Fruit fly (Drosophila melanogaster) whole organism, embryonic: Measurements from ENCODE around the gene CG6847.
A peak's percentile ranks its signal among the peaks of the same experiment; 100 is the strongest.

ENCODE experiments used
- BEAF-32 ChIP-seq: fragments of 200-800 bp; sonication (Bioruptor generic); optimal IDR thresholded peaks from 3 replicates; lab custom pipeline; 2017; ENCODE audit warnings: missing biosample characterization, missing genetic modification characterization, mild to moderate bottlenecking, moderate library complexity, missing genetic modification reagents
- Bdp1 ChIP-seq: fragments of 200-800 bp; sonication (Bioruptor generic); optimal IDR thresholded peaks from 3 replicates; lab custom pipeline; 2016; ENCODE audit warnings: missing biosample characterization, missing genetic modification characterization
- Blimp-1 ChIP-seq: fragments of 200-800 bp; sonication (Bioruptor generic); optimal IDR thresholded peaks from 3 replicates; lab custom pipeline; 2018; ENCODE audit warnings: missing biosample characterization, missing genetic modification characterization, mild to moderate bottlenecking, moderate library complexity, missing genetic modification reagents
- CG10267 ChIP-seq: fragments of 200-800 bp; sonication (Bioruptor generic); optimal IDR thresholded peaks from 2 replicates; lab custom pipeline; 2018; ENCODE audit warnings: missing biosample characterization, mild to moderate bottlenecking, missing genetic modification characterization, moderate library complexity
- CG11456 ChIP-seq: fragments of 200-800 bp; sonication (Bioruptor generic); IDR thresholded peaks from 3 replicates; pipeline ENCODE4 v1.3.6; 2022; ENCODE audit warnings: missing biosample characterization, missing genetic modification characterization
- CG12659 ChIP-seq: fragments of 200-800 bp; sonication (Bioruptor generic); optimal IDR thresholded peaks from 3 replicates; lab custom pipeline; 2017; ENCODE audit warnings: mild to moderate bottlenecking, missing biosample characterization, missing genetic modification reagents, missing genetic modification characterization
- CG14050 ChIP-seq: fragments of 200-800 bp; sonication (Bioruptor generic); IDR thresholded peaks from 3 replicates; pipeline ENCODE4 v1.3.6; 2022; ENCODE audit warnings: missing biosample characterization, missing genetic modification characterization
- CG14710 ChIP-seq: fragments of 200-800 bp; sonication (Bioruptor generic); optimal IDR thresholded peaks from 3 replicates; lab custom pipeline; 2019; ENCODE audit warnings: missing biosample characterization, mild to moderate bottlenecking, missing genetic modification characterization, moderate library complexity
- CG17359 ChIP-seq: fragments of 200-800 bp; sonication (Bioruptor generic); optimal IDR thresholded peaks from 3 replicates; lab custom pipeline; 2018; ENCODE audit warnings: missing biosample characterization, mild to moderate bottlenecking, missing genetic modification characterization, moderate library complexity
- CG18011 ChIP-seq: fragments of 200-800 bp; sonication (Bioruptor generic); optimal IDR thresholded peaks from 2 replicates; lab custom pipeline; 2017; ENCODE audit warnings: missing biosample characterization, missing genetic modification characterization, mild to moderate bottlenecking, moderate library complexity, missing genotype
- CG18619 ChIP-seq: fragments of 200-800 bp; sonication (Bioruptor generic); optimal IDR thresholded peaks from 3 replicates; lab custom pipeline; 2017; ENCODE audit warnings: missing biosample characterization, mild to moderate bottlenecking, missing genetic modification characterization
- CG2712 ChIP-seq: fragments of 200-800 bp; optimal IDR thresholded peaks from 3 replicates; lab custom pipeline; 2019; ENCODE audit warnings: missing biosample characterization, mild to moderate bottlenecking, missing genetic modification characterization, moderate library complexity
- CG2875 ChIP-seq: fragments of 200-800 bp; sonication (Bioruptor generic); optimal IDR thresholded peaks from 2 replicates; lab custom pipeline; 2017; ENCODE audit warnings: missing biosample characterization, mild to moderate bottlenecking, missing genetic modification characterization, missing genetic modification reagents
- CG3163 ChIP-seq: fragments of 200-800 bp; sonication (Bioruptor generic); optimal IDR thresholded peaks from 3 replicates; lab custom pipeline; 2016; ENCODE audit warnings: missing biosample characterization, missing genetic modification characterization
- CG3847 ChIP-seq: fragments of 200-800 bp; sonication (Bioruptor generic); IDR thresholded peaks from 2 replicates; pipeline ENCODE4 v1.3.6; 2022; ENCODE audit warnings: missing biosample characterization, missing genetic modification characterization
- CG4404 ChIP-seq: fragments of 200-800 bp; sonication (Bioruptor generic); IDR thresholded peaks from 2 replicates; pipeline ENCODE4 v1.3.6; 2022; ENCODE audit warnings: missing biosample characterization, missing genetic modification characterization
- CG5180 ChIP-seq: fragments of 200-800 bp; sonication (Bioruptor generic); optimal IDR thresholded peaks from 3 replicates; lab custom pipeline; 2017; ENCODE audit warnings: missing biosample characterization, missing genetic modification characterization, mild to moderate bottlenecking, moderate library complexity, missing genetic modification reagents
- CG6254 ChIP-seq: fragments of 200-800 bp; sonication (Bioruptor generic); optimal IDR thresholded peaks from 3 replicates; lab custom pipeline; 2017; ENCODE audit warnings: mild to moderate bottlenecking, missing biosample characterization, missing genetic modification reagents, missing genetic modification characterization
- CG7928 ChIP-seq: fragments of 200-800 bp; sonication (Bioruptor generic); optimal IDR thresholded peaks from 2 replicates; lab custom pipeline; 2017; ENCODE audit warnings: missing biosample characterization, mild to moderate bottlenecking, missing genetic modification characterization
- CHES-1-like ChIP-seq: fragments of 200-800 bp; sonication (Bioruptor generic); optimal IDR thresholded peaks from 2 replicates; lab custom pipeline; 2016; ENCODE audit warnings: missing biosample characterization, missing genetic modification characterization
- D ChIP-seq, 2 experiments: fragments of 200-800 bp in 1 of 2; fragments of >200 bp in 1 of 2; sonication (Bioruptor generic) in 1 of 2; optimal IDR thresholded peaks; 2 replicates in 1 of 2; 3 replicates in 1 of 2; lab custom pipeline; 2017; ENCODE audit warnings: mild to moderate bottlenecking in 1 of 2, missing biosample characterization in 1 of 2, missing genetic modification characterization in 1 of 2, missing genetic modification reagents in 1 of 2
- Dek ChIP-seq: fragments of 200-800 bp; sonication (Bioruptor generic); optimal IDR thresholded peaks from 3 replicates; lab custom pipeline; 2019; ENCODE audit warnings: missing biosample characterization, mild to moderate bottlenecking, missing genetic modification characterization, moderate library complexity
- Hsf ChIP-seq: fragments of 200-800 bp; sonication (Bioruptor generic); optimal IDR thresholded peaks from 3 replicates; lab custom pipeline; 2016; ENCODE audit warnings: missing biosample characterization, missing genetic modification characterization
- NFAT ChIP-seq: fragments of 200-800 bp; sonication (Bioruptor generic); IDR thresholded peaks from 2 replicates; pipeline ENCODE4 v1.3.6; 2022; ENCODE audit warnings: missing biosample characterization, missing genetic modification characterization
- Ravus ChIP-seq: fragments of 200-800 bp; sonication (Bioruptor generic); IDR thresholded peaks from 2 replicates; pipeline ENCODE4 v1.3.6; 2022; ENCODE audit warnings: missing biosample characterization, missing genetic modification characterization
- Scr ChIP-seq: fragments of 200-800 bp; sonication (Bioruptor generic); IDR thresholded peaks from 2 replicates; pipeline ENCODE4 v1.3.6; 2022; ENCODE audit warnings: missing biosample characterization, missing genetic modification characterization; ENCODE audit not compliant: partially characterized antibody
- ab ChIP-seq: fragments of 200-800 bp; sonication (Bioruptor generic); optimal IDR thresholded peaks from 2 replicates; lab custom pipeline; 2016; ENCODE audit warnings: missing biosample characterization, missing genetic modification characterization
- ap ChIP-seq: fragments of 200-800 bp; sonication (Bioruptor generic); IDR thresholded peaks from 2 replicates; pipeline ENCODE4 v1.3.6; 2022; ENCODE audit warnings: missing biosample characterization, missing genetic modification characterization
- ato ChIP-seq: fragments of 200-800 bp; sonication (Bioruptor generic); IDR thresholded peaks from 2 replicates; pipeline ENCODE4 v1.3.6; 2022; ENCODE audit warnings: missing biosample characterization, missing genetic modification characterization; ENCODE audit not compliant: partially characterized antibody
- az2 ChIP-seq: fragments of 200-800 bp; sonication (Bioruptor generic); optimal IDR thresholded peaks from 3 replicates; lab custom pipeline; 2016; ENCODE audit warnings: missing biosample characterization, missing genetic modification characterization
- bsh ChIP-seq, 2 experiments: fragments of 200-800 bp; sonication (Bioruptor generic); optimal IDR thresholded peaks; 2 replicates each; lab custom pipeline; 2017 to 2018; ENCODE audit warnings: mild to moderate bottlenecking in 2 of 2, missing biosample characterization in 2 of 2, missing genetic modification characterization in 2 of 2, moderate library complexity in 1 of 2
- cato ChIP-seq: fragments of 200-800 bp; sonication (Bioruptor generic); optimal IDR thresholded peaks from 2 replicates; lab custom pipeline; 2016; ENCODE audit warnings: missing biosample characterization, missing genetic modification characterization, borderline replicate concordance
- ci ChIP-seq: fragments of 200-800 bp; sonication (Bioruptor generic); IDR thresholded peaks from 3 replicates; pipeline ENCODE4 v1.3.6; 2022; ENCODE audit warnings: missing biosample characterization, missing genetic modification characterization
- disco-r ChIP-seq: fragments of 200-800 bp; sonication (Bioruptor generic); optimal IDR thresholded peaks from 2 replicates; lab custom pipeline; 2016; ENCODE audit warnings: missing biosample characterization, missing genetic modification characterization
- dysf ChIP-seq: fragments of 200-800 bp; sonication (Bioruptor generic); IDR thresholded peaks from 3 replicates; pipeline ENCODE4 v1.3.6; 2022; ENCODE audit warnings: missing biosample characterization, missing genetic modification characterization
- ems ChIP-seq: fragments of 200-800 bp; sonication (Bioruptor generic); optimal IDR thresholded peaks from 3 replicates; lab custom pipeline; 2016; ENCODE audit warnings: missing biosample characterization, missing genetic modification characterization
- esg ChIP-seq: fragments of 200-800 bp; sonication (Bioruptor generic); conservative IDR thresholded peaks from 2 replicates; pipeline ENCODE4 v1.3.6; 2022; ENCODE audit warnings: missing biosample characterization, missing genetic modification characterization
- eyg ChIP-seq: fragments of 200-800 bp; sonication (Bioruptor generic); optimal IDR thresholded peaks from 3 replicates; lab custom pipeline; 2016; ENCODE audit warnings: missing biosample characterization, missing genetic modification characterization
- sisA ChIP-seq: fragments of 200-800 bp; sonication (Bioruptor generic); IDR thresholded peaks from 2 replicates; pipeline ENCODE4 v1.3.6; 2022; ENCODE audit warnings: missing biosample characterization, missing genetic modification characterization
- slbo ChIP-seq: fragments of 200-800 bp; sonication (Bioruptor generic); IDR thresholded peaks from 2 replicates; pipeline ENCODE4 v1.3.6; 2022; ENCODE audit warnings: missing biosample characterization, missing genetic modification characterization
- sr ChIP-seq: fragments of 200-800 bp; sonication (Bioruptor generic); IDR thresholded peaks from 3 replicates; pipeline ENCODE4 v1.3.6; 2022; ENCODE audit warnings: missing biosample characterization, missing genetic modification characterization
- sug ChIP-seq: fragments of 200-800 bp; optimal IDR thresholded peaks from 2 replicates; lab custom pipeline; 2019; ENCODE audit warnings: missing biosample characterization, mild to moderate bottlenecking, missing genetic modification characterization, moderate library complexity
- tgo ChIP-seq: fragments of 200-800 bp; sonication (Bioruptor generic); IDR thresholded peaks from 3 replicates; pipeline ENCODE4 v1.3.6; 2022; ENCODE audit warnings: missing biosample characterization, missing genetic modification characterization
- trem ChIP-seq: fragments of 200-800 bp; optimal IDR thresholded peaks from 3 replicates; lab custom pipeline; 2019; ENCODE audit warnings: missing biosample characterization, mild to moderate bottlenecking, missing genetic modification characterization, moderate library complexity
- unc-4 ChIP-seq: fragments of 200-800 bp; sonication (Bioruptor generic); IDR thresholded peaks from 2 replicates; pipeline ENCODE4 v1.3.6; 2022; ENCODE audit warnings: missing biosample characterization, missing genetic modification characterization; ENCODE audit not compliant: partially characterized antibody
- vnd ChIP-seq: fragments of 200-800 bp; sonication (Bioruptor generic); IDR thresholded peaks from 3 replicates; pipeline ENCODE4 v1.3.6; 2022; ENCODE audit warnings: missing biosample characterization, missing genetic modification characterization; ENCODE audit not compliant: partially characterized antibody
- zf30C ChIP-seq: fragments of 200-800 bp; sonication (Bioruptor generic); optimal IDR thresholded peaks from 3 replicates; lab custom pipeline; 2018; ENCODE audit warnings: missing biosample characterization, mild to moderate bottlenecking, missing genetic modification characterization

The CG6847 gene

DNA sequence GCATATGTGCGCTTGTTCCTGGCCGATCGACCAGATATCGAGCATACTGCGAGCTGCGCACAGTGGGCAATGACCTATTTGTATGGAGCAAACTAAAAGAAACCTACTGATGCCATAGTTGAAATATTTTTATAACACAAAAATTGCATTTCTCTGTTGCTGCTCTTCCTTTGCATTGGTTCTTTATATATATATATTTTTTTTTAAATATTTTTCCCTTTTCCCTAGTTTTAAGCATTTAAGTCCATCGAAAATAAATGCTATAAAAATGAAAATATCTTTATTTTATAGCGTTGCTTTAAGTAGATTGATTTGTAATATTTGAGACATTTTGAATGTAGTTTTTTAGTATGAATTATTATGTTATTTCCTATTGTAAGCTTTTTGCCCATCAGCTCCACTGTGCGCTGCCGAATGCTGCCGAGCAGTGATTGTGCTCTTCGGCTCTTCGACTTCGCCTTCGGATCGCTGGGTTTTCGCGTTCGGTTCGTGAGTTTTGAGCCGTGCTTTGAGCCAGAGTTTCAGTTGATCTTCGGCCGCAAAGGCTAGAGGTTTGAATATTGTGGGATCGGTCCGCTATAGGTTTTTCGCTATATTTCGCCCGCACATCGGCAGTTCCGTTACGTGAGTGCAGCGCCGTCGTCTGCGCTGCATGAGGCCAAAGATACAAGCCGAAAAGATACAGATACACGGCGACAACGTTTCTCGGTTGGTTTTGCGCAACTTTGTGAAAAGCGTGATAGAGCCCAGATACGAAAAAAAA lies at the start of gene CG6847:
Gene CG6847, plus strand, starts transcription at position 522 of the 763 bp plus-strand sequence.
- 0 out of 3 replicates have a peak, but pooled peaks have one; percentile 47 for TF ChIP-seq ci (GFP tag; lab: Robert Waterston, UW)
- 0 out of 3 replicates have a peak, but pooled peaks have one; percentile 9 for TF ChIP-seq CG14050
- TF ChIP-seq CHES-1-like, result no peak
- TF ChIP-seq zf30C (GFP tag; lab: Kevin White, UChicago), result no peak
- TF ChIP-seq D (optimal IDR thresholded peaks at IDR 0.05; lab: Kevin White, UChicago), result no peak
- peak; percentile 54 for TF ChIP-seq D (GFP tag; optimal IDR thresholded peaks at IDR 0.05; lab: Kevin White, UChicago)
- no peak for TF ChIP-seq BEAF-32 (GFP tag; lab: Kevin White, UChicago)
- peak; percentile 83 for TF ChIP-seq CG18619 (GFP tag; lab: Kevin White, UChicago)
- no peak for TF ChIP-seq CG7928 (GFP tag; lab: Kevin White, UChicago)
- peak; percentile 10 for TF ChIP-seq CG18011 (GFP tag; lab: Kevin White, UChicago)
- peak; percentile 46; the same call in 1 of the 2 replicates for TF ChIP-seq CG4404
- no peak for TF ChIP-seq disco-r
- no peak for TF ChIP-seq ab (GFP tag; lab: Kevin White, UChicago)
- TF ChIP-seq sug (tag; lab: Kevin White, UChicago), result peak; percentile 39
- peak; percentile 61 for TF ChIP-seq slbo (GFP tag; lab: Robert Waterston, UW)
- no peak for TF ChIP-seq vnd
- TF ChIP-seq unc-4 (GFP tag; lab: Robert Waterston, UW), result no peak
- peak; percentile 32 for TF ChIP-seq CG10267 (tag; lab: Kevin White, UChicago)
- TF ChIP-seq CG3847, result peak; percentile 36
- TF ChIP-seq ems (GFP tag; lab: Kevin White, UChicago), result peak; percentile 11
- TF ChIP-seq bsh (GFP tag; optimal IDR thresholded peaks at IDR 0.05; lab: Kevin White, UChicago), result peak; percentile 67 to 71
- TF ChIP-seq NFAT (GFP tag; lab: Robert Waterston, UW), result peak; percentile 4; the same call in 1 of the 2 replicates
- TF ChIP-seq Ravus (GFP tag; lab: Robert Waterston, UW), result no peak
- TF ChIP-seq esg (GFP tag; lab: Robert Waterston, UW), result peak; percentile 37; the same call in 1 of the 2 replicates
- TF ChIP-seq CG17359 (tag; lab: Kevin White, UChicago), result peak; percentile 38
- no peak for TF ChIP-seq ap
- TF ChIP-seq CG12659 (GFP tag; lab: Kevin White, UChicago), result peak; percentile 84
- peak; percentile 53; the same call in 1 of the 3 replicates for TF ChIP-seq CG11456 (GFP tag; lab: Robert Waterston, UW)
- no peak for TF ChIP-seq eyg (GFP tag; lab: Kevin White, UChicago)
- TF ChIP-seq CG5180, result peak; percentile 24
- peak; percentile 59 for TF ChIP-seq Dek (tag; lab: Kevin White, UChicago)
- TF ChIP-seq Scr (GFP tag; lab: Robert Waterston, UW), result no peak
- TF ChIP-seq Blimp-1, result peak; percentile 31
- peak; percentile 60; the same call in 2 of the 3 replicates for TF ChIP-seq sr (GFP tag; lab: Robert Waterston, UW)
- peak; percentile 8; the same call in 1 of the 2 replicates for TF ChIP-seq sisA (GFP tag; lab: Robert Waterston, UW)
- no peak for TF ChIP-seq CG3163
- no peak for TF ChIP-seq Bdp1 (GFP tag; lab: Kevin White, UChicago)
- no peak for TF ChIP-seq ato (GFP tag; lab: Robert Waterston, UW)
- peak; percentile 3 for TF ChIP-seq trem
- TF ChIP-seq cato, result peak; percentile 10
- peak; percentile 60 for TF ChIP-seq CG2875 (GFP tag; lab: Kevin White, UChicago)
- TF ChIP-seq az2 (GFP tag; lab: Kevin White, UChicago), result peak; percentile 78
- TF ChIP-seq CG14710 (tag; lab: Kevin White, UChicago), result peak; percentile 31
- peak; percentile 53 for TF ChIP-seq Hsf (GFP tag; lab: Kevin White, UChicago)
- peak; percentile 49; the same call in 2 of the 3 replicates for TF ChIP-seq tgo
- TF ChIP-seq CG2712 (tag; lab: Kevin White, UChicago), result peak; percentile 76
- peak; percentile 81 for TF ChIP-seq dysf
- TF ChIP-seq CG6254 (GFP tag; lab: Kevin White, UChicago), result peak; percentile 17
